Worm (Caenorhabditis elegans): ENCODE measurements around the gene snfc-5.

DNA sequence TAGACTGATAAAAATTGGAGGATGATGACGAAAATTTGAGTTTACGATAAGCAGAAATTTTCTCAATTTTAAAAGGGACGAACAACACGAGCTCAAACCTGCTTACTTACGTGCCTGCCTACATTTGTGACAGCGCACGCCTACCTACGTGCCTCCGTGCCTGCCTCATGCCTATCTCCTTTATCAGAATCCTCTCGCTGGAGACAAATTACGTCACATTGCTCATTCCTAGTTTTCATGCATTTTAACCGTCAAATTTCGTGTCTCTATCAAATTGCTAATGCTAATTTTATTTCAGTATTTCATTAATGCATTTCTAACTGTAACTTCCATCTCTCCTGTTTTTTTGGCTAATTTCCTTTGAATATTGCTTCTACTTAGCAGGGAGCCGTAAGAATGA is 23.2 kb upstream of the snfc-5 start, which contains the start of gene pals-27:
- no peak for TF ChIP-seq ces-1 (GFP tag; optimal IDR thresholded peaks at IDR 0.05)
- TF ChIP-seq nhr-237 (tag; optimal IDR thresholded peaks at IDR 0.05) = no peak
- TF ChIP-seq elt-3 (tag; optimal IDR thresholded peaks at IDR 0.05) = no peak
- TF ChIP-seq unc-62 (GFP tag; optimal IDR thresholded peaks at IDR 0.05) = no peak
- no peak for TF ChIP-seq tbx-8 (GFP tag; optimal IDR thresholded peaks at IDR 0.05)
- TF ChIP-seq elt-1 (tag; optimal IDR thresholded peaks at IDR 0.05; ENCODE audit: borderline replicate concordance, insufficient read depth) = no peak
- no peak for TF ChIP-seq pha-4 (tag; optimal IDR thresholded peaks at IDR 0.05)
- TF ChIP-seq lin-13 (tag; optimal IDR thresholded peaks at IDR 0.05) = no peak
- TF ChIP-seq nhr-28 (tag; optimal IDR thresholded peaks at IDR 0.05) = no peak
- no peak for TF ChIP-seq nhr-76 (tag; optimal IDR thresholded peaks at IDR 0.05)
- TF ChIP-seq blmp-1 (tag; optimal IDR thresholded peaks at IDR 0.05) = no peak
- no peak for TF ChIP-seq ceh-39 (tag; optimal IDR thresholded peaks at IDR 0.05)
- no peak for TF ChIP-seq lsy-2 (tag; optimal IDR thresholded peaks at IDR 0.05)

Data from whole organism, mixed stage, embryonic.